Worm (Caenorhabditis elegans) whole organism, early embryonic: Measurements from ENCODE around the gene Y77E11A.8.
A peak's percentile ranks its signal among the peaks of the same experiment; 100 is the strongest.

Experiments used
- B0310.2 ChIP-seq: sonication (generic microtip); optimal IDR thresholded peaks from 2 replicates; lab custom pipeline; 2016; ENCODE audit warnings: mild to moderate bottlenecking, missing genetic modification characterization, missing compliant biosample characterization
- F13C5.2 ChIP-seq: sonication (generic microtip); optimal IDR thresholded peaks from 2 replicates; lab custom pipeline; 2017; ENCODE audit warnings: mild to moderate bottlenecking, missing genetic modification characterization, inconsistent platforms, missing compliant biosample characterization
- aly-1 ChIP-seq: sonication (generic microtip); optimal IDR thresholded peaks from 2 replicates; lab custom pipeline; 2016; ENCODE audit warnings: missing genetic modification characterization, missing compliant biosample characterization
- ama-1 ChIP-seq: fragments of 150-350 bp; optimal IDR thresholded peaks from 2 replicates; lab custom pipeline; 2014
- ceh-13 ChIP-seq: fragments of 200-800 bp; sonication (Bioruptor generic); optimal IDR thresholded peaks from 2 replicates; lab custom pipeline; 2018; ENCODE audit warnings: mild to moderate bottlenecking, missing genetic modification characterization, missing compliant biosample characterization
- ceh-36 ChIP-seq: sonication (generic microtip); optimal IDR thresholded peaks from 2 replicates; lab custom pipeline; 2016; ENCODE audit warnings: missing genetic modification characterization, inconsistent platforms, missing compliant biosample characterization
- ets-7 ChIP-seq: sonication (generic microtip); optimal IDR thresholded peaks from 2 replicates; lab custom pipeline; 2016; ENCODE audit warnings: missing genotype, missing genetic modification characterization, missing compliant biosample characterization
- flt-1 ChIP-seq: fragments of 200-800 bp; sonication (Bioruptor generic); IDR thresholded peaks from 2 replicates; pipeline ENCODE4 v1.3.6; 2022; ENCODE audit warnings: missing genetic modification characterization, missing compliant biosample characterization
- hmbx-1 ChIP-seq: sonication (generic microtip); optimal IDR thresholded peaks from 2 replicates; lab custom pipeline; 2016; ENCODE audit warnings: mild to moderate bottlenecking, missing genetic modification characterization, missing compliant biosample characterization
- hmg-4 ChIP-seq: fragments of 200-800 bp; sonication (Bioruptor generic); optimal IDR thresholded peaks from 2 replicates; lab custom pipeline; 2018; ENCODE audit warnings: mild to moderate bottlenecking, missing genetic modification characterization, missing compliant biosample characterization
- hnd-1 ChIP-seq: sonication (generic microtip); optimal IDR thresholded peaks from 2 replicates; lab custom pipeline; 2016; ENCODE audit warnings: missing genetic modification characterization, missing compliant biosample characterization
- pes-1 ChIP-seq: fragments of 200-800 bp; sonication (Bioruptor generic); IDR thresholded peaks from 2 replicates; pipeline ENCODE4 v1.3.6; 2022; ENCODE audit warnings: missing genetic modification reagents, missing genetic modification characterization, missing compliant biosample characterization
- scrt-1 ChIP-seq: fragments of 200-800 bp; sonication (Bioruptor generic); IDR thresholded peaks from 2 replicates; pipeline ENCODE4 v1.3.6; 2022; ENCODE audit warnings: missing genetic modification characterization, missing compliant biosample characterization
- sea-1 ChIP-seq: fragments of 200-800 bp; sonication (Bioruptor generic); conservative IDR thresholded peaks from 2 replicates; pipeline ENCODE4 v1.3.6; 2022; ENCODE audit warnings: missing genetic modification characterization, missing compliant biosample characterization
- tbx-11 ChIP-seq: fragments of 200-800 bp; sonication (Bioruptor generic); IDR thresholded peaks from 2 replicates; pipeline ENCODE4 v1.3.6; 2022; ENCODE audit warnings: missing genetic modification characterization, missing compliant biosample characterization
- tbx-37 ChIP-seq: fragments of 200-800 bp; sonication (Bioruptor generic); conservative IDR thresholded peaks from 2 replicates; pipeline ENCODE4 v1.3.6; 2022; ENCODE audit warnings: missing genetic modification reagents, missing genetic modification characterization, missing compliant biosample characterization
- tra-4 ChIP-seq: sonication (generic microtip); optimal IDR thresholded peaks from 2 replicates; lab custom pipeline; 2017; ENCODE audit warnings: missing genetic modification characterization, missing compliant biosample characterization

Gene Y77E11A.8

ce11 chrIV:1427283-1427682 lies 2.4 kb upstream of the Y77E11A.8 start, which contains the start of gene clec-171:
Gene clec-171 (minus strand): TSS chrIV:1427383.
- TF ChIP-seq hmg-4 (no peak), flt-1 (GFP tag; lab: Robert Waterston, UW) (no peak), hnd-1 (tag; lab: Kevin White, UChicago) (no peak), tra-4 (tag; lab: Kevin White, UChicago) (no peak), ceh-13 (no peak), F13C5.2 (no peak), aly-1 (no peak), B0310.2 (tag; lab: Kevin White, UChicago) (no peak)

- TF ChIP-seq aly-1 (no peak), hmbx-1 (no peak), ama-1 (no peak), scrt-1 (GFP tag; lab: Robert Waterston, UW) (no peak), tbx-11 (GFP tag; lab: Robert Waterston, UW) (no peak), ceh-36 (tag; lab: Kevin White, UChicago) (no peak), B0310.2 (tag; lab: Kevin White, UChicago) (no peak), hmg-4 (no peak), ceh-13 (no peak), hnd-1 (tag; lab: Kevin White, UChicago) (no peak), tbx-37 (GFP tag; lab: Robert Waterston, UW) (no peak), ets-7 (no peak), pes-1 (no peak), F13C5.2 (no peak), flt-1 (GFP tag; lab: Robert Waterston, UW) (no peak), sea-1 (no peak)
Measured at ce11 chrIV:1420603-1421002, 4.3 kb downstream of the Y77E11A.8 start, which contains the start of gene jtr-1. Gene jtr-1 (plus strand): TSS chrIV:1420929.

ce11 chrIV:1419795-1420509 lies 4.9 kb downstream of the Y77E11A.8 start, which contains the start of gene Y77E11A.7:
Gene Y77E11A.7 (minus strand): TSS chrIV:1419849.
- no peak for TF ChIP-seq ets-7
- no peak for TF ChIP-seq hmbx-1
- TF ChIP-seq F13C5.2: peak; percentile 79
- no peak for TF ChIP-seq ceh-36 (tag; lab: Kevin White, UChicago)
- no peak for TF ChIP-seq B0310.2 (tag; lab: Kevin White, UChicago)
- no peak for TF ChIP-seq tbx-11 (GFP tag; lab: Robert Waterston, UW)
- no peak for TF ChIP-seq hnd-1 (tag; lab: Kevin White, UChicago)
- TF ChIP-seq ama-1: no peak
- TF ChIP-seq tra-4 (tag; lab: Kevin White, UChicago): no peak
- 0 out of 2 replicates have a peak, but pooled peaks have one; percentile 9 for TF ChIP-seq scrt-1 (GFP tag; lab: Robert Waterston, UW)
- TF ChIP-seq sea-1: peak; percentile 62
- no peak for TF ChIP-seq ceh-13
- no peak; the same call in 1 of the 2 replicates for TF ChIP-seq pes-1
- peak; percentile 56; the same call in 1 of the 2 replicates for TF ChIP-seq flt-1 (GFP tag; lab: Robert Waterston, UW)
- TF ChIP-seq tbx-37 (GFP tag; lab: Robert Waterston, UW): no peak
- TF ChIP-seq aly-1: peak; percentile 9
- TF ChIP-seq hmg-4: peak; percentile 56

ce11 chrIV:1409941-1410340 lies 14.9 kb downstream of the Y77E11A.8 start, which contains the start of gene rpc-11:
Gene rpc-11 (minus strand): TSS chrIV:1410041.
- TF ChIP-seq pes-1 (no peak), scrt-1 (GFP tag; lab: Robert Waterston, UW) (no peak), B0310.2 (tag; lab: Kevin White, UChicago) (no peak), aly-1 (no peak), ceh-13 (no peak), tbx-11 (GFP tag; lab: Robert Waterston, UW) (no peak), sea-1 (no peak), ama-1 (no peak), F13C5.2 (no peak), flt-1 (GFP tag; lab: Robert Waterston, UW) (no peak), hmg-4 (no peak), ceh-36 (tag; lab: Kevin White, UChicago) (no peak), hmbx-1 (no peak), tbx-37 (GFP tag; lab: Robert Waterston, UW) (no peak), tra-4 (tag; lab: Kevin White, UChicago) (no peak), hnd-1 (tag; lab: Kevin White, UChicago) (no peak), ets-7 (no peak)

ce11 chrIV:1408718-1409117 lies 16.1 kb downstream of the Y77E11A.8 start:
- no peak for TF ChIP-seq tbx-37 (GFP tag; lab: Robert Waterston, UW)
- no peak for TF ChIP-seq scrt-1 (GFP tag; lab: Robert Waterston, UW)
- no peak for TF ChIP-seq sea-1
- no peak for TF ChIP-seq B0310.2 (tag; lab: Kevin White, UChicago)
- TF ChIP-seq aly-1: no peak
- no peak for TF ChIP-seq F13C5.2
- no peak for TF ChIP-seq ama-1
- no peak for TF ChIP-seq flt-1 (GFP tag; lab: Robert Waterston, UW)
- no peak for TF ChIP-seq hmg-4
- TF ChIP-seq hnd-1 (tag; lab: Kevin White, UChicago): no peak
- TF ChIP-seq ceh-13: no peak
- no peak for TF ChIP-seq ets-7
- TF ChIP-seq hmbx-1: no peak
- no peak for TF ChIP-seq pes-1

- TF ChIP-seq hnd-1 (tag; lab: Kevin White, UChicago) (no peak), pes-1 (no peak), scrt-1 (GFP tag; lab: Robert Waterston, UW) (no peak), sea-1 (no peak), aly-1 (no peak), hmg-4 (no peak), F13C5.2 (no peak), ets-7 (no peak), ceh-36 (tag; lab: Kevin White, UChicago) (no peak), tbx-11 (GFP tag; lab: Robert Waterston, UW) (no peak), tra-4 (tag; lab: Kevin White, UChicago) (no peak), tbx-37 (GFP tag; lab: Robert Waterston, UW) (no peak), flt-1 (GFP tag; lab: Robert Waterston, UW) (no peak), hmbx-1 (no peak)
Measured at ce11 chrIV:1408137-1408536, 16.7 kb downstream of the Y77E11A.8 start.

ce11 chrIV:1407507-1407906 lies 17.4 kb downstream of the Y77E11A.8 start:
- TF ChIP-seq F13C5.2 (no peak), scrt-1 (GFP tag; lab: Robert Waterston, UW) (no peak), hmg-4 (no peak)
